Worm (Caenorhabditis elegans): ENCODE data around the gene C33H5.16.

ce11 chrIV:7815683-7816183, 12.6 kb upstream of the C33H5.16 start, which contains the start of gene cdgs-1:
- no peak for TF ChIP-seq snpc-4 (tag; optimal IDR thresholded peaks at IDR 0.05)
- no peak for TF ChIP-seq lin-13 (tag; optimal IDR thresholded peaks at IDR 0.05)
